Worm (Caenorhabditis elegans): Measurements from ENCODE around the gene ufm-1.

ce11 chrIII:7854494-7855184 lies 4.1 kb upstream of the ufm-1 start, which contains the start of gene rpl-35:
- TF ChIP-seq nhr-237 (tag; optimal IDR thresholded peaks at IDR 0.05) (peak; percentile 99), fkh-4 (tag; optimal IDR thresholded peaks at IDR 0.05; ENCODE audit: borderline replicate concordance) (peak; percentile 98), elt-3 (tag; optimal IDR thresholded peaks at IDR 0.05) (peak; percentile 98 to 100 (median 98))

Measured in whole organism, L1 larva.